Worm (Caenorhabditis elegans) whole organism, mixed stage, embryonic: Measurements from ENCODE around the gene C08E8.5.

ENCODE experiments used
- ceh-43 ChIP-seq: fragments of 200-800 bp; sonication (Bioruptor generic); optimal IDR thresholded peaks from 2 replicates; lab custom pipeline; 2018; ENCODE audit warnings: mild to moderate bottlenecking, missing genetic modification characterization, moderate library complexity, missing compliant biosample characterization
- ces-1 ChIP-seq: fragments of 150-350 bp; optimal IDR thresholded peaks from 2 replicates; lab custom pipeline; 2014; ENCODE audit warnings: missing biosample characterization, missing genetic modification reagents, missing genetic modification characterization
- elt-3 ChIP-seq: fragments of 150-350 bp; optimal IDR thresholded peaks from 2 replicates; lab custom pipeline; 2014; ENCODE audit warnings: missing biosample characterization, missing genetic modification characterization
- hlh-1 ChIP-seq: fragments of 150-350 bp; optimal IDR thresholded peaks from 2 replicates; lab custom pipeline; 2014; ENCODE audit warnings: missing biosample characterization, missing genetic modification reagents, missing genetic modification characterization
- lsy-2 ChIP-seq: fragments of 150-350 bp; optimal IDR thresholded peaks from 2 replicates; lab custom pipeline; 2014; ENCODE audit warnings: missing biosample characterization, missing genetic modification characterization
- nhr-76 ChIP-seq: sonication (generic microtip); optimal IDR thresholded peaks from 2 replicates; lab custom pipeline; 2017; ENCODE audit warnings: missing biosample characterization, missing genetic modification characterization
- snpc-4 ChIP-seq: fragments of 150-350 bp; optimal IDR thresholded peaks from 2 replicates; lab custom pipeline; 2014; ENCODE audit warnings: missing biosample characterization, missing genetic modification characterization
- unc-120 ChIP-seq: sonication (generic microtip); optimal IDR thresholded peaks from 2 replicates; lab custom pipeline; 2017; ENCODE audit warnings: missing genetic modification characterization, missing compliant biosample characterization; ENCODE audit not compliant: poor library complexity, severe bottlenecking
- unc-39 ChIP-seq: fragments of 150-350 bp; optimal IDR thresholded peaks from 2 replicates; lab custom pipeline; 2014; ENCODE audit warnings: missing biosample characterization, missing genetic modification characterization
- ztf-11 ChIP-seq: fragments of 150-350 bp; optimal IDR thresholded peaks from 2 replicates; lab custom pipeline; 2014; ENCODE audit warnings: missing biosample characterization, missing genetic modification characterization

ce11 chrV:18364558-18364957 is 4.8 kb upstream of the C08E8.5 start, which contains the start of gene C08E8.9:
- TF ChIP-seq lsy-2 (no peak), unc-120 (tag; lab: Kevin White, UChicago) (no peak), hlh-1 (tag; lab: Kevin White, UChicago) (no peak), nhr-76 (tag; lab: Kevin White, UChicago) (no peak), ces-1 (no peak), snpc-4 (tag; lab: Kevin White, UChicago) (no peak), elt-3 (tag; lab: Kevin White, UChicago) (no peak), unc-39 (tag; lab: Kevin White, UChicago) (no peak), ztf-11 (tag; lab: Kevin White, UChicago) (no peak), ceh-43 (GFP tag; lab: Kevin White, UChicago) (no peak)
